Fruit fly (Drosophila melanogaster): ENCODE data around the gene Tie.

dm6 chr3L:4475704-4476103 is 56.2 kb downstream of the Tie start:
- no peak for TF ChIP-seq CG12391 (tag; optimal IDR thresholded peaks at IDR 0.05)
- no peak for TF ChIP-seq NC2β (GFP tag; optimal IDR thresholded peaks at IDR 0.05)
- no peak for TF ChIP-seq Ravus (GFP tag; IDR thresholded peaks at IDR 0.05)
- no peak for TF ChIP-seq tup (GFP tag; optimal IDR thresholded peaks at IDR 0.05)
- TF ChIP-seq knrl (GFP tag; IDR thresholded peaks at IDR 0.05; ENCODE audit: partially characterized antibody): no peak
- no peak for TF ChIP-seq Blimp-1 (GFP tag; optimal IDR thresholded peaks at IDR 0.05)
- no peak for TF ChIP-seq btn (GFP tag; optimal IDR thresholded peaks at IDR 0.05)

Measured in whole organism, embryonic.